Fruit fly (Drosophila melanogaster): ENCODE measurements around the gene CG6333.

The CG6333 gene

dm6 chr3L:17458856-17459518 is 27.0 kb downstream of the CG6333 start (continued):
- TF ChIP-seq Vsx1 (GFP tag; optimal IDR thresholded peaks at IDR 0.05) (no peak), CG17359 (tag; optimal IDR thresholded peaks at IDR 0.05) (peak; percentile 55), CG1832 (GFP tag; optimal IDR thresholded peaks at IDR 0.05) (no peak), tin (GFP tag; optimal IDR thresholded peaks at IDR 0.05) (peak; percentile 3), CG2199 (GFP tag; IDR thresholded peaks at IDR 0.05) (no peak), pho (GFP tag; optimal IDR thresholded peaks at IDR 0.05) (no peak), CG30403 (GFP tag; optimal IDR thresholded peaks at IDR 0.05) (peak; percentile 32), ato (GFP tag; IDR thresholded peaks at IDR 0.05; ENCODE audit: partially characterized antibody) (no peak), CG14667 (GFP tag; IDR thresholded peaks at IDR 0.05) (peak; percentile 15; the same call in 1 of the 2 replicates), Fer3 (tag; optimal IDR thresholded peaks at IDR 0.05) (peak; percentile 6), tio (GFP tag; optimal IDR thresholded peaks at IDR 0.05) (peak; percentile 12), CG15601 (tag; optimal IDR thresholded peaks at IDR 0.05) (peak; percentile 4), CG15479 (GFP tag; optimal IDR thresholded peaks at IDR 0.05) (no peak), Tbp (GFP tag; optimal IDR thresholded peaks at IDR 0.05) (no peak), CG15269 (tag; optimal IDR thresholded peaks at IDR 0.05) (peak; percentile 33), CG13775 (GFP tag; optimal IDR thresholded peaks at IDR 0.05) (peak; percentile 7), CG10654 (GFP tag; optimal IDR thresholded peaks at IDR 0.05) (no peak), stwl (tag; optimal IDR thresholded peaks at IDR 0.05) (no peak), Deaf1 (tag; optimal IDR thresholded peaks at IDR 0.05) (no peak), CG11695 (GFP tag; IDR thresholded peaks at IDR 0.05) (peak; percentile 63; the same call in 2 of the 3 replicates), kah (GFP tag; optimal IDR thresholded peaks at IDR 0.05) (no peak), run (tag; optimal IDR thresholded peaks at IDR 0.05) (no peak), luna (GFP tag; optimal IDR thresholded peaks at IDR 0.05) (no peak), Asciz (GFP tag; optimal IDR thresholded peaks at IDR 0.05) (peak; percentile 25), klu (GFP tag; IDR thresholded peaks at IDR 0.05) (no peak), bcd (GFP tag; optimal IDR thresholded peaks at IDR 0.05) (no peak), tna (GFP tag; IDR thresholded peaks at IDR 0.05; ENCODE audit: partially characterized antibody) (no peak), CG7556 (GFP tag; optimal IDR thresholded peaks at IDR 0.05) (peak; percentile 19), CG18476 (GFP tag; optimal IDR thresholded peaks at IDR 0.05) (no peak), insv (GFP tag; optimal IDR thresholded peaks at IDR 0.05) (no peak), onecut (GFP tag; IDR thresholded peaks at IDR 0.05) (peak; percentile 61; the same call in 1 of the 2 replicates), Sox102F (GFP tag; optimal IDR thresholded peaks at IDR 0.05) (peak; percentile 50), chif (GFP tag; optimal IDR thresholded peaks at IDR 0.05) (no peak), jing (GFP tag; optimal IDR thresholded peaks at IDR 0.05) (no peak), CG14710 (tag; optimal IDR thresholded peaks at IDR 0.05) (peak; percentile 18), CG2202 (tag; optimal IDR thresholded peaks at IDR 0.05) (no peak), CG2120 (GFP tag; optimal IDR thresholded peaks at IDR 0.05) (peak; percentile 42), toy (GFP tag; IDR thresholded peaks at IDR 0.05) (no peak), Hr3 (GFP tag; optimal IDR thresholded peaks at IDR 0.05) (peak; percentile 21), fd3F (GFP tag; optimal IDR thresholded peaks at IDR 0.05) (no peak), CG10959 (GFP tag; IDR thresholded peaks at IDR 0.05) (no peak), CG7372 (GFP tag; IDR thresholded peaks at IDR 0.05) (no peak), dmrt11E (tag; optimal IDR thresholded peaks at IDR 0.05) (peak; percentile 42), dysf (GFP tag; IDR thresholded peaks at IDR 0.05) (peak; percentile 48; the same call in 2 of the 3 replicates), sr (GFP tag; IDR thresholded peaks at IDR 0.05) (no peak), Myb (GFP tag; optimal IDR thresholded peaks at IDR 0.05) (no peak), Med (GFP tag) (peak; percentile 58), gcm (GFP tag; optimal IDR thresholded peaks at IDR 0.05) (no peak), scrt (GFP tag; optimal IDR thresholded peaks at IDR 0.05) (no peak), gro (GFP tag; optimal IDR thresholded peaks at IDR 0.05) (no peak), CTCF (GFP tag; optimal IDR thresholded peaks at IDR 0.05) (no peak)

Data from whole organism, embryonic.